Worm (Caenorhabditis elegans) whole organism, late embryonic: ENCODE results near the gene sma-2.

Source experiments
- ceh-30 ChIP-seq: fragments of 150-350 bp; optimal IDR thresholded peaks from 2 replicates; lab custom pipeline; 2014; ENCODE audit warnings: missing biosample characterization, missing genetic modification characterization
- ceh-48 ChIP-seq: sonication (generic microtip); optimal IDR thresholded peaks from 2 replicates; lab custom pipeline; 2016; ENCODE audit warnings: missing genetic modification characterization, inconsistent platforms, missing compliant biosample characterization
- mec-3 ChIP-seq: sonication (generic microtip); optimal IDR thresholded peaks from 2 replicates; lab custom pipeline; 2016; ENCODE audit warnings: borderline replicate concordance, missing genetic modification characterization, missing compliant biosample characterization
- nfya-1 ChIP-seq: sonication (generic microtip); optimal IDR thresholded peaks from 2 replicates; lab custom pipeline; 2017; ENCODE audit warnings: missing genetic modification characterization, mild to moderate bottlenecking, missing compliant biosample characterization, antibody characterized with exemption, moderate library complexity
- pha-4 ChIP-seq: fragments of 150-350 bp; optimal IDR thresholded peaks from 2 replicates; lab custom pipeline; 2018; ENCODE audit warnings: missing biosample characterization, missing genetic modification reagents, missing genetic modification characterization
- pqm-1 ChIP-seq: sonication (generic microtip); optimal IDR thresholded peaks from 2 replicates; lab custom pipeline; 2016; ENCODE audit warnings: missing genetic modification characterization, missing compliant biosample characterization
- rnt-1 ChIP-seq: sonication (generic microtip); optimal IDR thresholded peaks from 2 replicates; lab custom pipeline; 2016; ENCODE audit warnings: missing genetic modification characterization, missing compliant biosample characterization
- syd-9 ChIP-seq: sonication (generic microtip); optimal IDR thresholded peaks from 2 replicates; lab custom pipeline; 2016; ENCODE audit warnings: mild to moderate bottlenecking, missing genetic modification characterization, moderate library complexity, missing compliant biosample characterization

DNA sequence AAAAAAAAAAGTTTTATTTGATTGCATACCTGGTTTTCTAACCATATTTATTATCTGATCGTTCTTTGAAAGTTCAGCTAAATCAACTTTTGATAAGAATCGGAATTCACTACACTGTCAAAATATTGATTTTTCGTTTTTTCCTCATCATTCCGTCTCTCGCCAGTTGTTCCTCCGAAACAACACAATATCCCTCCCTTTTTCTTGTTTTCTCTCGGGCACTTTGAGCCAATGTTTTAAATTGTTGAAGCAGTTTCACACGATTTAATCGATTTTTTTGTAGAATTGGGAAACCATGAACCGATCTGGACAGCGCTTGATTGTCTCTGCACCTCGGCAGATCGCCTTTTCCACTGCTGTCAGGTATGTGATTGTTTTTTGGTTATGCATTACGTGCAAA, 19.8 kb downstream of the sma-2 start, which contains the start of gene K02D10.1:
- TF ChIP-seq ceh-30 (tag; lab: Kevin White, UChicago) (no peak), pha-4 (tag; lab: Kevin White, UChicago) (no peak), mec-3 (tag; lab: Kevin White, UChicago) (no peak), pqm-1 (tag; lab: Kevin White, UChicago) (no peak), syd-9 (tag; lab: Kevin White, UChicago) (no peak), rnt-1 (tag; lab: Kevin White, UChicago) (no peak), ceh-48 (tag; lab: Kevin White, UChicago) (no peak), nfya-1 (tag; lab: Kevin White, UChicago) (no peak)
